Fruit fly (Drosophila melanogaster) ovary, adult (tissue): ENCODE measurements around the gene Srp72.
A peak's percentile ranks its signal among the peaks of the same experiment; 100 is the strongest.

ENCODE experiments used
- CG17801 ChIP-seq: fragments of 200-800 bp; optimal IDR thresholded peaks from 2 replicates; lab custom pipeline; 2019; ENCODE audit warnings: missing biosample characterization, mild to moderate bottlenecking, missing genetic modification characterization, moderate library complexity; ENCODE audit not compliant: partially characterized antibody

Srp72 gene

DNA sequence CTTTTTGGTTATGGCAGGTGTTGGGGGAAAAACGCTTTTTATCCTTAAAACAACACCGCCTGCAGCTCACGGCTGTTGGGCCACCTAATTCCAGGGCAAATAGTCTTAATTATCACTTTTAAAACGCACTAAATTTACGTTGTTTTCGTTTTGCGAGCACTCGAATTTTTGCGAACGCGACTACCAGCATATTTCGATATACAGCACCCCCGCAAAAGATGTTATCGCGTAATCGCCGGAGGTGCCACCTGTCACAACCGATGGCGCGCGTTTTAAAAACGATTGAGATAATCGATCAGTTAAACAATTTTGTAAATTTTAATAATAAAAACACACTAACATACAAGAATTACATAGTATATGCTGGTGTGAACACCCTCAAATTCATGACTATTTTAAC, 36.4 kb upstream of the Srp72 start, which contains the start of gene Stat92E:
TSS of gene Stat92E (minus strand) at position 219 of the 400 bp plus-strand sequence.
- no peak for TF ChIP-seq CG17801

dm6 chr3R:20554300-20554699, 34.2 kb upstream of the Srp72 start, which contains the start of gene att-ORFB:
Gene att-ORFB, minus strand, starts transcription at chr3R:20554400.
- TF ChIP-seq CG17801 = no peak

DNA sequence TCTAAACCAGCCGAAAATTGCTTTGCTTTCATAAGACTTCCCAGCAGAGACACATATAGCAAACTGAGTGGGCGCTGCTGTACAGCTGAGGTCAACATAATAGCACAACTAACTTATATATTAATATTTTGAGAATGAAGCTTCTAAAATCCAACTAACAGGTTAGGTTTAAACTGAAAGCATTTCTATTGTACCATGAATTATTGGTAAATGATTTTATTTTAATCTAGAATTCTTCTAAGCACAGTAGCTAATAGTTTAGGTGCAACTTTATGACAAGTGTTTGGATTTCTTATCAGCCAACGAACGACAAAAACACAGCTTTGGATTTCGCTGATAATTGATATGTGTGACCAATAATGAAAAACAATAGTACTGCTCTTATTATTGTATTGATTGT, 33.5 kb upstream of the Srp72 start:
- TF ChIP-seq CG17801 = no peak

- TF ChIP-seq CG17801 = no peak
These were observed 32.7 kb upstream of the Srp72 start for dm6 chr3R:20555720-20556280.

DNA sequence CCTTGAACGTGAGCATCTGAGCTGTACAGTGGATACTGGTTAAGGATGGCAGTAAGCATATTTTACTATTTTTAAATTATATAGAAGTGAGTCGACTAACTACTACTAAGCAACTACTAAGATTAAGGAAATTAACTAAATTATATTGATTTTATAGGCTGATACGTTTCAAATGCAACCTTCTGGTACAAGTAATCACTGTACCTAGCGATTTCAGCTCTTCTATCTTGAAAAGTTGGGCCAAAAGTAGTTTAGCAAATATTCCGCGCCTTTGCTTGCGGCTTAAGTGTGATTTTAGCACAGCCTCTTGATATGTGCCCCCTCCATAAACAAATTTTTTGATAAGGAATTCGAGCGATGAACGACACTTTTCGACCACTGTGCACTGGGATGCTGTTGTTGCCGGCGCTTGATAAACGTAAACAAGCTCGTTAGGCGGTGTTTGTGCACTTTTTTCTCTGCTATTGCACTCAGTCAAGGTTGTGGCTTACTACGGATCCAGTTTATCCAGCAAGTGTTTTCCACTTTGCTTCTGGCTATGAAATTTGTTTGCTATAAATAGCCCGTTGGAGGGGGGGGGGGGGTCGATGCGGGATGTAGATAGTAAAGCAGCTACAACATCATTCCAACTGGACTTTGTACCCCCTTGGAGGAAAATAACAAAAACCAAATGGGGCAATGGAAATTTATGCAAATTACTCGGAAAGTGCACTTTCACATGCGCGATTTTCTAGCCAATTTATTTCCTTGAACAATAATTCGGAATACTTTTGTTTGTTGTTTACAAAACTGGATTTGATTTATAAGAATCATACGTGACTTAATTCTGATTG, 32.0 kb upstream of the Srp72 start:
- TF ChIP-seq CG17801 = no peak

DNA sequence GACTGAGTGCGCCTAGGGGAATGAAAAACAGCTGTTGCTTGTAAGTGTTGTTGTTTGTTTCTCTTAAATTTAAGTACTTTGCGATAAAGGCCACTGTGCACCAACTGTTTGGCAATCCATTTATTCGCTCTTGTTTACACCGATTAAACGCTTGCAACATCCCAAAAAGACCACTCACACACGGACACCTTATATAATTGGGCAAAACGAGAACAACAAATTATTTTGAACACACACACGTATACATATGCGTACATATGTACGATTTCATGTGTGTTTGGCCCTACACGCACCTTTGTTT, 31.4 kb upstream of the Srp72 start:
- no peak for TF ChIP-seq CG17801

- peak; percentile 33 for TF ChIP-seq CG17801
These were observed 31.0 kb upstream of the Srp72 start, which contains the start of the genes DPCoAC and CG5180 for dm6 chr3R:20557415-20558105. Gene DPCoAC, minus strand, starts transcription at chr3R:20557667. Gene CG5180, plus strand, starts transcription at chr3R:20557930.

- TF ChIP-seq CG17801 = no peak
These were observed 30.4 kb upstream of the Srp72 start for dm6 chr3R:20558106-20558489.

DNA sequence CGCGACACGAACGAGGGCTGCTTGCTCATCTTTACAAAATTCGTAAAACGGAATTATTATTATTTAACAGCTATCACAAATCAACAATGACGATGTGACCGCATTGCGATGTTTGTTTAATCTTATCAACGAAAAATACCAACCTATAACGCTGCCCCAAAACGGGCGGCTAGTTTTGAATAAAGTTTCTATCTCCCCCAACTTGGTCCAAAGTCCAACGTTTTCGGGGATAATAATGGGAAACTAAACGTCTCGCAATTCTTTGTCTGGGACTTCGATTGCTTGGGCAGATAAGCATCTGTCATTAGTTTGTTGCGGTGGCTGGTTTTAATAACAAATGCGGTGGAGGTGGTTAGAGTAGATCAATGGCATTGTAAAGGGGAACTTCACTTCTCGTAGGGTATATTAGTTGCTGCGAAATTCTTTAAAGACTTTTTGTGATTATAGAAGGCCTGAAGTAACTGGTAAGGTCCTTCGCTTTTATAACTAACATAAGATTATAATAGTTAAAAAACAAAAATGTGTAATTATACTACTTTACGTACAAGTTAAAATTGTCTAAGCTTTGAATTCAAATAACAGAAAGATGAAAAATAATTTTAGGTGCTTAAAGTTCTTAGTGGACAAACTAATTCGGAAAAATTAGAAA, 28.4 kb upstream of the Srp72 start, which contains the start of gene CG15922:
TSS of gene CG15922 (minus strand) at position 262 of the 649 bp plus-strand sequence.
- no peak for TF ChIP-seq CG17801

DNA sequence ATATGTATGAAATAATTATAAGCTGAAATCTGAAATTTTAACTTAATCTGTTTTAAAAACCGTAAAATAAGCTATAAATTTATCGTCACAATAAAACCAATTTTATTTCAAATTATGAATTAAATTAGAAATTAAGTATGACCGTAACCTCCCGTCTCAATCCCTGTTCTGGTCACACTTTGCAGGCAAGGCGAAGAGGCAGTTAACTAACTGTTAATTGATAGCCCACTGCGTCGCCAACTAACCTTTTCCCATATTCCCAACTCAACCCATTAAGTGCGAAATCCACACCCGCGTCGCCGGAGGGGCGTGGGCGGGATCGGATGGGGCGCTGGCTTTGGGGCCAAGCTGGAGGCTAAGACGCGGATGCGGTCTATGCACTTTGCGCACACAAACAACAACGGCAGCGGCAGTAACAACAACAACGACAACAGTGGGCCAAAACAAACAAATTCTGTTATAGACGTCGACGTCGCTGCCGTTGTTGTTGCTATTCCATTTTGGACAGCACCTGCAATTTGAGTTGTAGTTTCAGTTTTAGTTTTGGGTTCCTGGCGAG, 27.8 kb upstream of the Srp72 start, which contains the start of gene CG5191:
TSS of gene CG5191 (plus strand) at position 198 of the 559 bp plus-strand sequence.
- no peak for TF ChIP-seq CG17801

DNA sequence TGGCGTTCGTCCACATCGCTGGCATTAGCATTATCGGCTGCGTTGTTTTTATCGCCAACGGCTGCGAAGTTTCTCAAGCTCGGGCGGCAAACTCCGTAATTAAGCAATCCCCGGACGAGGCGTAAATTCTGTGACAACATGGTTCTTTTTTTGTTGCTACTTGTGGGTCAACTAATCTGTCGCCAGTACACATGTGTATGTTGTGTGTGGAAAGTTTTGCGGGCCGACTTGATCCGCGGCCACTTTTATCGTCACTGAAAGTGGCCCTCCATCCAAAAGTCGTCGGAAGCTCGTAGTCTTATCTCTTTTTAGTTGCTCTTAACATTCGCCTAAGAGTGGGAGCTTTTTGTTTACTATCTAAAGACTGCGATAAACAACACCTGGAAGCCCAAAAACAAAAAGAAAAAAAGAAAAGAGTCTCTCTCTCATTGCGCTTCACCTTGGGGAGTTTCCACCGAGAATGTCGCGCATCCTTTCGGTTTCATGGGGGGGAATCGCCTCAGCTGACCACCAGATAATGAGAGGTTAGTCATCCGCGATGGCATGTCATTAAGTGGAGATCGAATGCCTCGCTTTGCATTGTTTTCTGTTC, 24.6 kb upstream of the Srp72 start, which contains the start of gene CG10877:
TSS of gene CG10877 (minus strand) at position 238 of the 592 bp plus-strand sequence.
- TF ChIP-seq CG17801 = no peak

DNA sequence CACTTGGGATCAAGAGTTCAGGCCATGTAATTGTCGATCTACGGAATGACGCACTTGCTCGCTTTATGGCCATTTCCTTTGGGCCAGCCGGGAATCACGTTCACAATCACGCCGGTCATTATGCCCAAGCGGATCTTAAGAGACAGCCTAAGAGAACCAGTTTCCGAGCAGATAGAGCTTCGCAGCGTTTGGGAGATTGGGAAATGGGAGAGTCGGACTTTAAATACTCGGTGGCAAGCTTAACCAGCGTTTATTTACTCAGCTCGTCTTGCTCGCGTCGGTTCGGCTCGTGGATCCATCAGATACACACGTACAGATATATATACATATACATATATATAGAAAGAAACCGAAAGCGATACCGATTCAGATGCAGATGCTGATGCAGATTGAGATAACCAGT, 23.0 kb upstream of the Srp72 start:
- TF ChIP-seq CG17801 = no peak

dm6 chr3R:20567507-20568222, 20.8 kb upstream of the Srp72 start:
- TF ChIP-seq CG17801 = no peak

DNA sequence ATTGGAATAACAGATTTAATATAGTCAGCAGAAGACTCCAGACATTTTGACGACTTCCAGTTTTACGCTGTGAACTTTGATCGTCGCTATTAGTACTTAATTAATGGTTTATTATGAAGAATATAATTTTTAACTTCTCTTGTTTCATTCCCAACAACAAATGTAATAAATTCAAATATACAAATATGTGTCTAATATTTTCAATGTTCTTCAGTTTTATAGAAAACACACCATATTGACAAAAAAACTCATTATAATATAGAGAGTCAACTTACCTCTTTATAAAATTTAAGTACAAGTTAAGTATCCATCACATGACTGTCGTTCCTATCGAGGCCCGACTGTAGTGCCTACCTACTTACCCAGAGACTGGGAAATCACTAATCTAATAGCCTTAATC, 15.2 kb upstream of the Srp72 start:
- TF ChIP-seq CG17801 = no peak

dm6 chr3R:20574535-20574980, 14.0 kb upstream of the Srp72 start:
- TF ChIP-seq CG17801 = peak; percentile 70
